Worm (Caenorhabditis elegans) whole organism, L4 larva: ENCODE measurements around the gene acr-15.
A peak's percentile ranks its signal among the peaks of the same experiment; 100 is the strongest.
"Not testable (repeated sequence)": the region's sequence is repeated elsewhere in the genome, so short reads cannot be mapped to it uniquely, and the experiment has no call there.

Experiments used
- F10B5.3 ChIP-seq: sonication (generic microtip); optimal IDR thresholded peaks from 2 replicates; lab custom pipeline; 2016; ENCODE audit warnings: mild to moderate bottlenecking, missing genetic modification characterization, missing compliant biosample characterization
- F44E2.7 ChIP-seq: fragments of 200-800 bp; sonication (Bioruptor generic); IDR thresholded peaks from 2 replicates; pipeline ENCODE4 v2.1.2; 2022; ENCODE audit warnings: missing genetic modification characterization, missing compliant biosample characterization
- F49E8.2 ChIP-seq: sonication (generic microtip); optimal IDR thresholded peaks from 2 replicates; lab custom pipeline; 2016; ENCODE audit warnings: missing compliant biosample characterization, mild to moderate bottlenecking, missing genetic modification characterization, borderline replicate concordance
- T26A8.4 ChIP-seq: fragments of 200-800 bp; sonication (Bioruptor generic); IDR thresholded peaks from 2 replicates; pipeline ENCODE4 v1.3.6; 2022; ENCODE audit warnings: missing genetic modification characterization, missing compliant biosample characterization
- Y5F2A.4 ChIP-seq: fragments of 200-800 bp; sonication (Bioruptor generic); optimal IDR thresholded peaks from 2 replicates; lab custom pipeline; 2018; ENCODE audit warnings: mild to moderate bottlenecking, missing genetic modification characterization, missing compliant biosample characterization
- ZK337.2 ChIP-seq: fragments of 200-800 bp; sonication (Bioruptor generic); IDR thresholded peaks from 2 replicates; pipeline ENCODE4 v1.3.6; 2022; ENCODE audit warnings: missing genetic modification reagents, missing genetic modification characterization, missing compliant biosample characterization
- daf-19 ChIP-seq: fragments of 200-800 bp; sonication (Bioruptor generic); conservative IDR thresholded peaks from 2 replicates; pipeline ENCODE4 v1.3.6; 2022; ENCODE audit warnings: missing genetic modification characterization, missing compliant biosample characterization
- dmd-6 ChIP-seq: fragments of 200-800 bp; sonication (Bioruptor generic); IDR thresholded peaks from 2 replicates; pipeline ENCODE4 v1.3.6; 2022; ENCODE audit warnings: missing genetic modification reagents, missing genetic modification characterization, missing compliant biosample characterization
- dpl-1 ChIP-seq: fragments of 150-350 bp; optimal IDR thresholded peaks from 2 replicates; lab custom pipeline; 2014; ENCODE audit warnings: missing biosample characterization, missing genetic modification reagents, missing genetic modification characterization
- dve-1 ChIP-seq: sonication (generic microtip); optimal IDR thresholded peaks from 2 replicates; lab custom pipeline; 2017; ENCODE audit warnings: antibody characterized with exemption, mild to moderate bottlenecking, missing genetic modification characterization, missing compliant biosample characterization; ENCODE audit not compliant: insufficient read depth
- egl-27 ChIP-seq: sonication (generic microtip); optimal IDR thresholded peaks from 3 replicates; lab custom pipeline; 2017; ENCODE audit warnings: missing biosample characterization, missing genetic modification reagents, missing genetic modification characterization
- egl-43 ChIP-seq: fragments of 200-800 bp; sonication (Bioruptor generic); IDR thresholded peaks from 2 replicates; pipeline ENCODE4 v1.3.6; 2022; ENCODE audit warnings: missing genetic modification reagents, missing genetic modification characterization, missing compliant biosample characterization
- hlh-11 ChIP-seq: fragments of 200-800 bp; sonication (Bioruptor generic); optimal IDR thresholded peaks from 2 replicates; lab custom pipeline; 2018; ENCODE audit warnings: mild to moderate bottlenecking, missing genetic modification characterization, missing compliant biosample characterization
- hmg-1.1 ChIP-seq: fragments of 200-800 bp; sonication (Bioruptor generic); IDR thresholded peaks from 2 replicates; pipeline ENCODE4 v1.3.6; 2022; ENCODE audit warnings: missing genetic modification reagents, missing genetic modification characterization, missing compliant biosample characterization
- lin-38 ChIP-seq: fragments of 200-800 bp; sonication (Bioruptor generic); IDR thresholded peaks from 2 replicates; pipeline ENCODE4 v1.3.6; 2022; ENCODE audit warnings: missing genetic modification reagents, missing genetic modification characterization, missing compliant biosample characterization
- lir-3 ChIP-seq: sonication (generic microtip); optimal IDR thresholded peaks from 2 replicates; lab custom pipeline; 2016; ENCODE audit warnings: mild to moderate bottlenecking, missing genetic modification characterization, missing compliant biosample characterization
- mdl-1 ChIP-seq, 2 experiments: fragments of 150-350 bp in 1 of 2; sonication (generic microtip) in 1 of 2; optimal IDR thresholded peaks; 2 replicates each; lab custom pipeline; 2014 to 2017; ENCODE audit warnings: missing biosample characterization in 2 of 2, missing genetic modification characterization in 2 of 2
- mep-1 ChIP-seq: fragments of 150-350 bp; sonication (generic microtip); optimal IDR thresholded peaks from 3 replicates; lab custom pipeline; 2014; ENCODE audit warnings: missing biosample characterization, missing genetic modification characterization
- mes-2 ChIP-seq: sonication (generic microtip); optimal IDR thresholded peaks from 2 replicates; lab custom pipeline; 2016; ENCODE audit warnings: missing genotype, mild to moderate bottlenecking, missing genetic modification characterization, missing compliant biosample characterization; ENCODE audit not compliant: poor library complexity, severe bottlenecking
- nhr-102 ChIP-seq: sonication (generic microtip); optimal IDR thresholded peaks from 2 replicates; lab custom pipeline; 2016; ENCODE audit warnings: mild to moderate bottlenecking, missing genetic modification characterization, moderate library complexity, missing compliant biosample characterization
- nhr-11 ChIP-seq: fragments of 150-350 bp; optimal IDR thresholded peaks from 2 replicates; lab custom pipeline; 2014; ENCODE audit warnings: missing biosample characterization, missing genetic modification characterization
- nhr-6 ChIP-seq: fragments of 150-350 bp; optimal IDR thresholded peaks from 2 replicates; lab custom pipeline; 2014; ENCODE audit warnings: missing biosample characterization, missing genetic modification characterization
- pha-4 ChIP-seq, 2 experiments: fragments of 150-350 bp in 1 of 2; fragments of 200-800 bp in 1 of 2; sonication (Bioruptor generic) in 1 of 2; IDR thresholded peaks in 1 of 2; optimal IDR thresholded peaks in 1 of 2; 2 replicates each; pipeline versions ENCODE4 v1.3.6 to Lab custom; 2014 to 2022; ENCODE audit warnings: missing genetic modification characterization in 2 of 2, missing genetic modification reagents in 2 of 2, missing biosample characterization in 1 of 2, missing compliant biosample characterization in 1 of 2
- tra-1 ChIP-seq: fragments of 200-800 bp; sonication (Bioruptor generic); IDR thresholded peaks from 2 replicates; pipeline ENCODE4 v1.3.6; 2022; ENCODE audit warnings: missing genetic modification reagents, missing genetic modification characterization, missing compliant biosample characterization
- unc-62 ChIP-seq, 3 experiments: fragments of 150-350 bp in 1 of 3; sonication (generic microtip); optimal IDR thresholded peaks in 2 of 3; peaks in 1 of 3; 1 replicate in 1 of 3; 2 replicates in 2 of 3; lab custom pipeline; 2014 to 2017; ENCODE audit warnings: missing biosample characterization in 3 of 3, missing genetic modification characterization in 3 of 3, missing genetic modification reagents in 3 of 3, missing genotype in 1 of 3
- zag-1 ChIP-seq: fragments of 150-350 bp; optimal IDR thresholded peaks from 2 replicates; lab custom pipeline; 2014; ENCODE audit warnings: missing biosample characterization, missing genetic modification characterization
- zip-2 ChIP-seq: fragments of 150-350 bp; optimal IDR thresholded peaks from 2 replicates; lab custom pipeline; 2014; ENCODE audit warnings: missing biosample characterization, missing genetic modification characterization
- ztf-7 ChIP-seq: fragments of 150-350 bp; optimal IDR thresholded peaks from 2 replicates; lab custom pipeline; 2014; ENCODE audit warnings: missing biosample characterization, missing genetic modification characterization

Gene acr-15

DNA sequence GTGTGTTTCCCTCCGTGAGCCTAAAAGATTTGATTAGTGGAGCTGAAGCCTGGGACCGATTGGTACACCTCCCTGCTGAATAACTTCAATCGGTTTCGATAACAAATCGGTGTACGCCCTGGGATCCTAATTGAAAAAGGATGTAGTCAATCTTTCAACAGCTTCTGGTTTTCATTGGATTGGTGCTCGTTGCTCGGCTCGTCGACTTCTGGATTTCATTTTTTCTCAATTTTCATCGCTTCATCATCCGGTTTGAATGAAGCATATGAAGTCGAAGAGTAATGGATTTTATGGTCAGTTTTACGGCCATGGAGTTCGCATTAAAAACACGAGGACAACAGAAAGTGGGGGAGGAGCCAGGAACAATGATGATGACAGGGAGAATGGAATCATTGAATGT is 3.5 kb downstream of the acr-15 start:
- no peak for TF ChIP-seq zip-2 (tag; lab: Kevin White, UChicago)
- TF ChIP-seq T26A8.4 (GFP tag; lab: Robert Waterston, UW): no peak

ce11 chrV:8560916-8561315 is 8.4 kb downstream of the acr-15 start, which contains the start of gene acr-16:
Gene acr-16, plus strand, starts transcription at chrV:8561216.
- TF ChIP-seq daf-19 (GFP tag; lab: Robert Waterston, UW): no peak

DNA sequence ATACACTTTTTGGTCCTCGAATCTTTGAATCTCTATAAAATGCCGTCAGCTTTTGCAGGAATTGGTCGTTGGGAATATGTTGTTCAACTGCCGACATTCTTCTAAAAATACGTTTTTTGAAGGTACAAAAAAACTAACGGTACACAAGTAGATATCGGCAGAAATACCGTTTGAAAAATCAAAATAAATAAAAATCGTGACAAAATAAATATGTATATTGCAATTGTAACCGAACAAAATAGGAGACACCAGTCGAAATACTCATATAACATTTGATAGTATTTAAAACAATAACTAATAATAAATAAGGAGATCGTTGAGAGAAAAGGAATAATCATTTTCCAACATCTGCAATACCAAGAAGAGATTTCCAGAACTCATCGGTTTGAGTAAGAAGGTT is 12.6 kb downstream of the acr-15 start, which contains the start of gene F25G6.8:
Gene F25G6.8, minus strand, starts transcription at position 101 of the 400 bp plus-strand sequence.
- TF ChIP-seq lin-38 (GFP tag; lab: Robert Waterston, UW): peak; percentile 5; the same call in 1 of the 2 replicates
- no peak for TF ChIP-seq ztf-7 (tag; lab: Kevin White, UChicago)
- TF ChIP-seq hmg-1.1 (GFP tag; lab: Robert Waterston, UW): no peak

DNA sequence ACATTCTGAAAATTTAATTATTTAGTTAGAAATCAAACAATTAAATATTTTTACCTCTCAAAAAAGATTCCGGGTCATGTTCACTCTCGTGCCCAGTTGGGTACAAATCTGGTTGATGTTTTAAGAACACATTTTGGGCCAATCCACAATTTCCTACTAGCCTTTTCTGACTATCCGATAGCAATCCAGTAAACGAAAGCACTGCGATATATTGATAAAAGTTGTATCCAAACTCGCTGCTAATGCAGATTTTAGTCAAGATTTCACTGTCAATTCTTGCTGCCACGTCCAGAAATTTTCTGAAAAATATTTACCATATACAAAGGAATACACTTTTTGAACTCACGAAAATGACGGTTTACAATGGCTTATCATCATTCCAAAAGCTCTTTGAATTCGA is 16.7 kb downstream of the acr-15 start:
- TF ChIP-seq unc-62 (GFP tag; optimal IDR thresholded peaks at IDR 0.05 in 1 of 2; lab: Kevin White, UChicago) (peak in 1 of 2 experiments; percentile 91), unc-62 (tag; optimal IDR thresholded peaks at IDR 0.05; lab: Kevin White, UChicago) (no peak), F44E2.7 (no peak), mep-1 (tag; lab: Kevin White, UChicago) (no peak), egl-43 (GFP tag; lab: Robert Waterston, UW) (no peak), hlh-11 (tag; lab: Kevin White, UChicago) (no peak), zag-1 (no peak), lir-3 (tag; lab: Kevin White, UChicago) (no peak)

DNA sequence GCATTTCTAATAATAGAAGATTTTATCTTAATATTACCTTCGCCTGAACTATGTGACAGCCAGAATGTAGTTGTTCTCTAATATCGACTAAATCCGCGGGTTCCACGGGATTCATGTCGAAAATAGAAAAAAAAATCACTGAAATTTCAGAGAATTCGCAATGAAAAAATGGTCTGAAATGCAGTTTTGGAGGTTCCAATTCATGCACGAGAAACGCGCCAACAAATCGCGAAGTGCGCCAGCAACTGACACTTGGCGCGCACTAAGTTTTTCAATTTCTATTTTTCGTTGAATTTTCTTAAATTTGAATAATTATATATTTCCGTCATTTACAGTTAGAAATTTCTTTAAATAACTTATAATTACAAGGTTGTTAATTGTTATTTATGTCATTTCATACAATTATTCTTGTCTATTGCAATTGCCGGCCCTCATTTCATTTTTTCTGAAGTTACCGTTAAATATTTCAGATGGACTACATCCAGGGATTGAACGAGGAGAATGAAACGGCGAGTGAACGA is 17.4 kb downstream of the acr-15 start, which contains the start of the genes F25G6.9 and symk-1:
Gene F25G6.9, minus strand, starts transcription at position 160 of the 521 bp plus-strand sequence.
Gene symk-1, plus strand, starts transcription at position 471 of the 521 bp plus-strand sequence.
- peak; percentile 54 for TF ChIP-seq dve-1 (tag; lab: Kevin White, UChicago)
- TF ChIP-seq hmg-1.1 (GFP tag; lab: Robert Waterston, UW): peak; percentile 70
- TF ChIP-seq mdl-1 (tag; optimal IDR thresholded peaks at IDR 0.05; lab: Kevin White, UChicago): no peak
- TF ChIP-seq F10B5.3 (tag; lab: Kevin White, UChicago): peak; percentile 39
- TF ChIP-seq tra-1 (GFP tag; lab: Robert Waterston, UW): 0 out of 2 replicates have a peak, but pooled peaks have one; percentile 14
- peak; percentile 35 for TF ChIP-seq nhr-6 (tag; lab: Kevin White, UChicago)
- no peak for TF ChIP-seq egl-27
- peak; percentile 51 for TF ChIP-seq hlh-11 (tag; lab: Kevin White, UChicago)
- no peak for TF ChIP-seq pha-4 (GFP tag; IDR thresholded peaks at IDR 0.05; lab: Robert Waterston, UW)
- no peak for TF ChIP-seq pha-4 (tag; optimal IDR thresholded peaks at IDR 0.05; lab: Kevin White, UChicago)
- peak; percentile 63 for TF ChIP-seq dpl-1 (GFP tag; lab: Kevin White, UChicago)
- TF ChIP-seq nhr-102 (tag; lab: Kevin White, UChicago): peak; percentile 60
- TF ChIP-seq dmd-6 (GFP tag; lab: Robert Waterston, UW): peak; percentile 46
- TF ChIP-seq F49E8.2 (tag; lab: Kevin White, UChicago): peak; percentile 6
- peak; percentile 67 for TF ChIP-seq mes-2 (tag; lab: Kevin White, UChicago)
- TF ChIP-seq Y5F2A.4 (GFP tag; lab: Kevin White, UChicago): no peak
- no peak for TF ChIP-seq ZK337.2

DNA sequence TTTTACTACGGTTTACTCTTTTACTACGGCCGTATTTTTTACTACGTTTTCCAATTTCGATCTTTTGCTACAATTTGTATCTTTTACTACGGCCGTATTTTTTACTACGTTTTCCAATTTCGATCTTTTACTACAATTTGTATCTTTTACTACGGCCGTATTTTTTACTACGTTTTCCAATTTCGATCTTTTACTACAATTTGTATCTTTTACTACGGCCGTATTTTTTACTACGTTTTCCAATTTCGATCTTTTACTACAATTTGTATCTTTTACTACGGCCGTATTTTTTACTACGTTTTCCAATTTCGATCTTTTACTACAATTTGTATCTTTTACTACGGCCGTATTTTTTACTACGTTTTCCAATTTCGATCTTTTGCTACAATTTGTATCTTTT is 22.3 kb downstream of the acr-15 start, which contains the start of gene F25G6.1:
Gene F25G6.1, plus strand, starts transcription at position 301 of the 400 bp plus-strand sequence.
- not testable (repeated sequence) for TF ChIP-seq mdl-1 (tag; optimal IDR thresholded peaks at IDR 0.05; lab: Kevin White, UChicago); hlh-11 (tag; lab: Kevin White, UChicago); nhr-11 (tag; lab: Kevin White, UChicago)
